Worm (Caenorhabditis elegans): ENCODE results near the gene lad-2.

DNA sequence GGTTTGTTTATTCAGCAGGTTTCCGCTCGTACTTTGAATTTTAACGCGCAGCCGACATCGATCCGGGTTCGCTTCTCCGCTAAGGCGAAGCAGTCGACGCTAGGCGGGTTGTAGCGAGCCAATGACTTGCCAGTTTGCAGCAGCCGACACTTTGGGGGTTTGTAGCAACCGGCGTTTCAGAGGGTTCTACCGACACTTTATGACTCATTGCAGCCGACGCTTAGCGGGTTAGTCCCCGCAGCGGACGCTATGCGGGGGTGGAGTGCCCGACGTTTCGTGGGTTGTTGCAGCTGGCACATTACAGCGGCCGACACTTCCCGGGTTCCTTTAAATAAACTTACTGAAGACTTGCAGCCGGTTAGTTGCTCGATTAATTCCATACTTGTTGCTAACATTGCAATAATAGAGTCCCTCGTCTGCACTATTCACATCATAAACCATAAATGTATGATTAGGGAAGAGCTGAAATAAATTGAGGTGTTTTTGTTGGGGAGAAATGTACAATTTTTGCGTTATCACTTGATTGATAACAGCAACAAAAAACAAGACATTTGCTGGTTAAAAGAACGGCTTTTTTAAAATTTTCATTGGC lies 8.8 kb downstream of the lad-2 start, which contains the start of gene Y54G2A.57:
- no peak for TF ChIP-seq nhr-237 (tag; optimal IDR thresholded peaks at IDR 0.05)
- no peak for TF ChIP-seq ama-1 (optimal IDR thresholded peaks at IDR 0.05)
- no peak for TF ChIP-seq nhr-77 (tag; optimal IDR thresholded peaks at IDR 0.05)
- no peak for TF ChIP-seq ztf-11 (tag; optimal IDR thresholded peaks at IDR 0.05)
- TF ChIP-seq mxl-3 (GFP tag; optimal IDR thresholded peaks at IDR 0.05): no peak
